Worm (Caenorhabditis elegans): ENCODE measurements around the gene B0302.2.

The B0302.2 gene

ce11 chrX:17227376-17227775, 49.0 kb downstream of the B0302.2 start:
- no peak for TF ChIP-seq lin-54 (GFP tag; optimal IDR thresholded peaks at IDR 0.05)
